Fruit fly (Drosophila melanogaster): ENCODE results near the gene FoxK.

The FoxK gene

dm6 chr3L:11113198-11114197 is 7.1 kb downstream of the FoxK start, which contains the start of gene Sod1 (continued):
- TF ChIP-seq D19B (GFP tag; optimal IDR thresholded peaks at IDR 0.05), result no peak
- TF ChIP-seq CG11723 (GFP tag; optimal IDR thresholded peaks at IDR 0.05), result no peak
- no peak for TF ChIP-seq Stat92E (GFP tag; optimal IDR thresholded peaks at IDR 0.05)
- TF ChIP-seq CG17802 (tag; optimal IDR thresholded peaks at IDR 0.05), result peak; percentile 89
- no peak for TF ChIP-seq CG16863 (GFP tag; optimal IDR thresholded peaks at IDR 0.05)
- TF ChIP-seq sens (GFP tag), result peak; percentile 69
- TF ChIP-seq Oli (tag; optimal IDR thresholded peaks at IDR 0.05), result no peak
- no peak for TF ChIP-seq CG5953 (GFP tag; IDR thresholded peaks at IDR 0.05)
- TF ChIP-seq pita (GFP tag; optimal IDR thresholded peaks at IDR 0.05), result no peak
- TF ChIP-seq vnd (GFP tag; IDR thresholded peaks at IDR 0.05; ENCODE audit: partially characterized antibody), result 0 out of 3 replicates have a peak, but pooled peaks have one; percentile 12
- TF ChIP-seq exex (tag; optimal IDR thresholded peaks at IDR 0.05), result peak; percentile 30
- TF ChIP-seq insv (GFP tag; optimal IDR thresholded peaks at IDR 0.05), result no peak
- TF ChIP-seq CG17328 (GFP tag; IDR thresholded peaks at IDR 0.05), result no peak
- no peak for TF ChIP-seq Taf1 (GFP tag; IDR thresholded peaks at IDR 0.05)
- TF ChIP-seq CG10267 (tag; optimal IDR thresholded peaks at IDR 0.05), result no peak
- TF ChIP-seq CG4282 (GFP tag; optimal IDR thresholded peaks at IDR 0.05), result no peak
- peak; percentile 2 for TF ChIP-seq CG13624 (GFP tag; optimal IDR thresholded peaks at IDR 0.05)
- no peak for TF ChIP-seq pfk (GFP tag; optimal IDR thresholded peaks at IDR 0.05)
- TF ChIP-seq gcm2 (GFP tag; optimal IDR thresholded peaks at IDR 0.05), result no peak
- TF ChIP-seq CG8765 (GFP tag; IDR thresholded peaks at IDR 0.05), result no peak
- no peak for TF ChIP-seq GATAe (GFP tag; conservative IDR thresholded peaks at IDR 0.05)
- TF ChIP-seq z (GFP tag; IDR thresholded peaks at IDR 0.05), result no peak
- no peak for TF ChIP-seq salm (tag; optimal IDR thresholded peaks at IDR 0.05)
- no peak for TF ChIP-seq croc (GFP tag; conservative IDR thresholded peaks at IDR 0.05)
- TF ChIP-seq CG12769 (tag; optimal IDR thresholded peaks at IDR 0.05), result no peak
- TF ChIP-seq CG14710 (tag; optimal IDR thresholded peaks at IDR 0.05), result peak; percentile 28
- TF ChIP-seq CG3847 (GFP tag; IDR thresholded peaks at IDR 0.05), result no peak
- TF ChIP-seq CG5245 (GFP tag; optimal IDR thresholded peaks at IDR 0.05), result no peak
- no peak for TF ChIP-seq CG12155 (GFP tag; optimal IDR thresholded peaks at IDR 0.05)
- TF ChIP-seq ttk (GFP tag; IDR thresholded peaks at IDR 0.05), result no peak
- no peak for TF ChIP-seq ranshi (GFP tag; IDR thresholded peaks at IDR 0.05)
- TF ChIP-seq CG9215 (GFP tag; IDR thresholded peaks at IDR 0.05), result no peak
- no peak for TF ChIP-seq CG12071 (GFP tag; optimal IDR thresholded peaks at IDR 0.05)
- TF ChIP-seq Pdp1 (GFP tag; optimal IDR thresholded peaks at IDR 0.05), result peak in 1 of 2 experiments; percentile 77
- TF ChIP-seq CG6254 (GFP tag; optimal IDR thresholded peaks at IDR 0.05), result no peak
- TF ChIP-seq CG7987 (GFP tag; optimal IDR thresholded peaks at IDR 0.05), result no peak
- no peak for TF ChIP-seq cas (GFP tag; IDR thresholded peaks at IDR 0.05)
- peak; percentile 5 for TF ChIP-seq CG9727 (GFP tag; optimal IDR thresholded peaks at IDR 0.05)
- no peak for TF ChIP-seq Tbp (GFP tag; optimal IDR thresholded peaks at IDR 0.05)
- no peak for TF ChIP-seq toy (GFP tag; IDR thresholded peaks at IDR 0.05)
- TF ChIP-seq abd-A (tag; optimal IDR thresholded peaks at IDR 0.05), result no peak
- peak; percentile 15 for TF ChIP-seq dm (GFP tag; optimal IDR thresholded peaks at IDR 0.05)
- no peak for TF ChIP-seq luna (GFP tag; optimal IDR thresholded peaks at IDR 0.05)
- TF ChIP-seq onecut (GFP tag; IDR thresholded peaks at IDR 0.05), result no peak
- TF ChIP-seq grau (tag; optimal IDR thresholded peaks at IDR 0.05), result no peak
- TF ChIP-seq CG7556 (GFP tag; optimal IDR thresholded peaks at IDR 0.05), result no peak
- peak; percentile 24 for TF ChIP-seq maf-S (GFP tag; optimal IDR thresholded peaks at IDR 0.05)
- TF ChIP-seq CG12299 (tag; optimal IDR thresholded peaks at IDR 0.05), result no peak
- TF ChIP-seq odd (GFP tag; optimal IDR thresholded peaks at IDR 0.05), result no peak
